Fruit fly (Drosophila melanogaster): ENCODE results near the gene CG12279.

DNA sequence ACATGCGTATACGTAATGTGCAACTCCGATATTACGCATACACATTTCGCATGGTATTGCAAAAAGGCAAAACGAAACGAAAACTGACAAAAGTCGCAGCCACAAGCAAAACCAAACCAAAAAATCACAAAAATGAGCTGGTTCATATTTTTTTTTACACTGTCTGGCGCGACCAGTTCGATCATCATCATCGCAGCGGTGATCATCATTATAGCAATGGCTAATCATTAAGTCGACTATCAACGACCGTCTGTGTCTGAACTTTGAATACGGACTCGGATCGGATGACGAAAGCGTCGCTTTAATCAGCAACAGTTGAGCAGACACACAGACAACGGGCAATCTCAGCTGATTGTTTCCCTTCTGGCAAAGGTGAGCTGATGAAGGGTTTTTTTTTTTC is 12.0 kb downstream of the CG12279 start:
- TF ChIP-seq CG14655 (GFP tag; optimal IDR thresholded peaks at IDR 0.05) (no peak), EcR (GFP tag; optimal IDR thresholded peaks at IDR 0.05) (peak; percentile 84), CG13204 (GFP tag; optimal IDR thresholded peaks at IDR 0.05) (peak; percentile 72), CG34367 (tag; optimal IDR thresholded peaks at IDR 0.05) (peak; percentile 47), CG8159 (tag; optimal IDR thresholded peaks at IDR 0.05) (peak; percentile 44)

Measured in whole organism, pupa.